Worm (Caenorhabditis elegans) whole organism, L1 larva: ENCODE data around the gene sru-29.

ENCODE experiments used
- alr-1 ChIP-seq: fragments of 200-800 bp; sonication (Bioruptor generic); optimal IDR thresholded peaks from 2 replicates; lab custom pipeline; 2018; ENCODE audit warnings: borderline replicate concordance, mild to moderate bottlenecking, missing genetic modification characterization, missing compliant biosample characterization
- aly-2 ChIP-seq: fragments of 150-350 bp; optimal IDR thresholded peaks from 2 replicates; lab custom pipeline; 2014; ENCODE audit warnings: missing biosample characterization, missing genetic modification characterization
- ama-1 ChIP-seq: fragments of 150-350 bp; optimal IDR thresholded peaks from 2 replicates; lab custom pipeline; 2014
- irx-1 ChIP-seq: sonication (generic microtip); optimal IDR thresholded peaks from 2 replicates; lab custom pipeline; 2016; ENCODE audit warnings: missing genetic modification characterization, missing compliant biosample characterization
- jun-1 ChIP-seq: fragments of 150-350 bp; optimal IDR thresholded peaks from 2 replicates; lab custom pipeline; 2014; ENCODE audit warnings: missing biosample characterization, missing genetic modification reagents, missing genetic modification characterization
- lsy-2 ChIP-seq, 2 experiments: fragments of 150-350 bp; optimal IDR thresholded peaks; 2 replicates each; lab custom pipeline; 2014; ENCODE audit warnings: missing biosample characterization in 2 of 2, missing genetic modification characterization in 2 of 2
- nhr-76 ChIP-seq: sonication (generic microtip); optimal IDR thresholded peaks from 2 replicates; lab custom pipeline; 2017; ENCODE audit warnings: missing biosample characterization, missing genetic modification characterization
- snpc-4 ChIP-seq: fragments of 150-350 bp; optimal IDR thresholded peaks from 2 replicates; lab custom pipeline; 2014; ENCODE audit warnings: missing biosample characterization, missing genetic modification characterization
- unc-86 ChIP-seq: sonication (generic microtip); optimal IDR thresholded peaks from 2 replicates; lab custom pipeline; 2016; ENCODE audit warnings: missing genetic modification characterization, missing compliant biosample characterization
- ztf-4 ChIP-seq: fragments of 150-350 bp; optimal IDR thresholded peaks from 2 replicates; lab custom pipeline; 2014; ENCODE audit warnings: missing biosample characterization, missing genetic modification characterization

- TF ChIP-seq alr-1 (tag; lab: Kevin White, UChicago) = no peak
- TF ChIP-seq irx-1 (tag; lab: Kevin White, UChicago) = no peak
- TF ChIP-seq unc-86 (tag; lab: Kevin White, UChicago) = no peak
- TF ChIP-seq nhr-76 = no peak
- no peak for TF ChIP-seq aly-2 (tag; lab: Kevin White, UChicago)
- no peak for TF ChIP-seq snpc-4 (tag; lab: Kevin White, UChicago)
- TF ChIP-seq ztf-4 (tag; lab: Kevin White, UChicago) = no peak
- TF ChIP-seq ama-1 (lab: Kevin White, UChicago) = no peak
- TF ChIP-seq lsy-2 (tag; optimal IDR thresholded peaks at IDR 0.05; lab: Kevin White, UChicago) = no peak
- no peak for TF ChIP-seq jun-1 (tag; lab: Kevin White, UChicago)
These were observed 5.1 kb downstream of the sru-29 start, which contains the start of gene sru-31 for ce11 chrV:9816390-9816789.
